Fruit fly (Drosophila melanogaster) whole organism: ENCODE results near the gene CG10598.

Source experiments
- CG8478 ChIP-seq: fragments of >200 bp; optimal IDR thresholded peaks from 2 replicates; lab custom pipeline; 2018; ENCODE audit warnings: inconsistent platforms
- Dll ChIP-seq: fragments of >200 bp; optimal IDR thresholded peaks from 2 replicates; lab custom pipeline; 2017
- EcR ChIP-seq, 2 experiments: fragments of >200 bp; optimal IDR thresholded peaks; 2 replicates each; lab custom pipeline; 2017; ENCODE audit warnings: missing biosample characterization in 2 of 2, missing genetic modification characterization in 2 of 2, missing genetic modification reagents in 2 of 2
- pan ChIP-seq: fragments of >200 bp; optimal IDR thresholded peaks from 2 replicates; lab custom pipeline; 2017
- psq ChIP-seq: fragments of >200 bp; optimal IDR thresholded peaks from 2 replicates; lab custom pipeline; 2017
- usp ChIP-seq: fragments of >200 bp; optimal IDR thresholded peaks from 2 replicates; lab custom pipeline; 2017; ENCODE audit warnings: missing biosample characterization, missing genetic modification characterization, mixed read lengths

CG10598 gene

DNA sequence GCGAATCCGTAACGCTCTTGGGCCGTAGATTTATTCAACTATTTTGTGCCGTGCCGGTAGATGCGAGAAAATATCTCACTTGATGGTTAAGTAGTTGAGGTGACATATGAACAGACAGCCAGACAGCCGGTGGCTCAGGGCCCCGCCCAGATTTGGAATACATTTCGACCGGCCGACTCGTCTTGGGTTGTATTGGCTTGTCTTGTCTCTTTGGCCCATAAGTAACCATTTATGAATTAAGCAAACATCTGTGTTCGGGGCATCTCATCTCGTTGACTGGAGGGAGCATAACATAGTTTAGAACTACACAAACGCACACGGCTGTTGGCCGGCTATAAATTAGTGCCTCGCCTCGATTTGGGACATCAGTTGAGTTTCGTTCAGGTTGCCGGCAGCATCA, 20.6 kb downstream of the CG10598 start, which contains the start of gene CG32564:
TSS of gene CG32564 (plus strand) at position 362 of the 400 bp plus-strand sequence.
- no peak for TF ChIP-seq CG8478 (lab: Kevin White, UChicago)
- TF ChIP-seq Dll (lab: Kevin White, UChicago) = no peak
- no peak for TF ChIP-seq EcR (GFP tag; optimal IDR thresholded peaks at IDR 0.05; lab: Kevin White, UChicago)
- TF ChIP-seq pan = no peak
- TF ChIP-seq usp (GFP tag; lab: Kevin White, UChicago) = no peak
- no peak for TF ChIP-seq psq

DNA sequence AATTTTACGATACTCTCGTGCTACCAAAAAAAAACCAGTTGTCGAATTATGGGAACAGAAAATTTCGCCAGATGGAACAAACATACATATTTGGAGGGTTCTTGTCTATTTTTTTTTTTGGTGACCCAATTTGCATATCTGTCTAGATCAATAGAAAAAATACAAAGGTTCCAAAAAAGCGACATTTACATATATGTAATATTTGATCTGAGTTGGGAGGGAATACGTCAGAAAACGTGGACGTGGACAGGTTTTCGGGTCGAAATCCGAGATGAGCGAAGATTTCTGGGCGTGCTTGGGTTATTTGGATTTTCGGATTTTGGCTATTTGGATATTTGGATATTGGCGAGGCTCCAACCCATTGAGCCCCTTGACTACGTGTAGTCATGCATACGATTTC, 21.6 kb downstream of the CG10598 start:
- TF ChIP-seq usp (GFP tag; lab: Kevin White, UChicago) = no peak
- no peak for TF ChIP-seq CG8478 (lab: Kevin White, UChicago)
- TF ChIP-seq EcR (GFP tag; optimal IDR thresholded peaks at IDR 0.05; lab: Kevin White, UChicago) = no peak
- TF ChIP-seq pan = no peak
- TF ChIP-seq Dll (lab: Kevin White, UChicago) = no peak
- TF ChIP-seq psq = no peak

DNA sequence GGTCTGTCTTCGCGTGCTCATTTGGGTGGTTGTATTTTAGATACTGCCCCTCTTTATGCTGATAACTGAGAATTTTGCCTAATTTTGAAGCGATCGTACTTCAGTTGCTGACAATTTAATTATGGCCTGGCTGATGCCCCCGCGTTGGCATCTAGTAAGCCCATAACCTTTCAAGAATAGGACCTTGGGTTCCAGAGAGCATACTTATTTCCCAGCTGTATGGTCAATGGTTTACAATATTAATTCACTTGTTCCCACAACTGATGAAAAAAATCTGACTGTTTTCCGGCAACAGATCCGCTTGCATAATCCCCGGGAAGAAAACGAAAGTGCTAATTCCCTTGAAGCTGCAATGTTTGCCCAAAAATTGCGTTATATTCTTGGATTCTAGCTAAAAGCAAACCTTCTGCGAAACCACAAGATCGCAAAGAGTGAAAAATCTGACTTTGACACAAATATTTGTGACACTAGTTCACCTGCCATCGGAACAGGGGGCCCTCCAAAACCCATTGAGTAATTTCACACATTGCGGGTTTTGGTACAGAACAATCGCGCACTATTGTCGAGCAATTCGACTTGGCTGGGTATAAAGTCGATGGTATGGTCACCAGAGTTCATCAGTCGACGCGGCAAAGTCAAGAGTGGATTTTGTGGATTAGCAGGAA, 24.0 kb downstream of the CG10598 start, which contains the start of the genes TTLL1A and CG5070:
TSS of gene TTLL1A (minus strand) at position 101 of the 665 bp plus-strand sequence.
TSS of gene CG5070 (plus strand) at position 615 of the 665 bp plus-strand sequence.
- TF ChIP-seq EcR (GFP tag; optimal IDR thresholded peaks at IDR 0.05; lab: Kevin White, UChicago) (no peak), Dll (lab: Kevin White, UChicago) (no peak), CG8478 (lab: Kevin White, UChicago) (no peak), pan (no peak)

dm6 chrX:17188167-17188566, 38.5 kb downstream of the CG10598 start:
- no peak for TF ChIP-seq pan
- TF ChIP-seq CG8478 (lab: Kevin White, UChicago) = no peak
- TF ChIP-seq Dll (lab: Kevin White, UChicago) = no peak
- no peak for TF ChIP-seq psq
- no peak for TF ChIP-seq EcR (GFP tag; optimal IDR thresholded peaks at IDR 0.05; lab: Kevin White, UChicago)

- no peak for TF ChIP-seq CG8478 (lab: Kevin White, UChicago)
- no peak for TF ChIP-seq pan
- TF ChIP-seq usp (GFP tag; lab: Kevin White, UChicago) = no peak
- TF ChIP-seq EcR (GFP tag; optimal IDR thresholded peaks at IDR 0.05; lab: Kevin White, UChicago) = no peak
- TF ChIP-seq psq = no peak
Measured at dm6 chrX:17187495-17187894, 39.2 kb downstream of the CG10598 start.

DNA sequence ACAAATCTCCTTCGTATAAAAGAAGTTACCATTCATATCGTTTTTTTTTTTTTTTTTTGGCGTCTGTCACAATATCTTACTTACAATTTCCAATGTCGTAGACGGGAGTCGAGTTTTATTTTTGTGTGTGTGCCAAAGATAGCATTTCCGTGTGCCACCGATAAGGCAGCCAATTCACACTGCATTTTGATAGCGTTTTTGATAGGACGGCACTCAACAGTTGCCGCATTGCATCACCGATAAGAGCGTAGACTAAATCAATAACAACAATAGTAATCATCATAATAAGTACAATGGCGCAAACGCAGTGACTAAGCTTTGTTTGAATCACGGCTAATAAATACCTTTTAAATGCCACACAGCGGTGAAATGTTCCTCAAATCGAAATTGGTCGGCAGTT, 40.2 kb downstream of the CG10598 start:
- TF ChIP-seq psq (no peak), CG8478 (lab: Kevin White, UChicago) (no peak), pan (no peak)

DNA sequence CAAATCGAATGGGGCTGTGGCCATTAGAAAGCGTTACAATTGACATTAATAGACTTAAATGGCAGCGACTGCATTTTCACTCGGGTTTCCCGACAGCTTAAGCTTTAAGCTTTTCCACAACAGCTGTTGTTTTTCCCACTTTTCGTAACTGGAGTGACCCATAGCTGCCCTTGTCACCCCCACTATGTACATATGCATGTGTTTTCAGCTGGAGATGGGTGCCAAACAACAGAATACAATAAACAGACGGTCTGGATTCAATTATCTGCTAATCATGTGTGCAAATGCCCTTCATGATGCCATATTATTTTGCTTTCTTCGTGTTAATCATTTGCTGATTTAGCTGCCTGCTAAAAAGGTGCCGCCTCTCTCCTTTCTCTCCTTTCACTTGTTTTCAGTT, 43.2 kb downstream of the CG10598 start:
- TF ChIP-seq pan (no peak), psq (no peak), EcR (GFP tag; optimal IDR thresholded peaks at IDR 0.05; lab: Kevin White, UChicago) (no peak), usp (GFP tag; lab: Kevin White, UChicago) (no peak), Dll (lab: Kevin White, UChicago) (no peak), CG8478 (lab: Kevin White, UChicago) (no peak)

DNA sequence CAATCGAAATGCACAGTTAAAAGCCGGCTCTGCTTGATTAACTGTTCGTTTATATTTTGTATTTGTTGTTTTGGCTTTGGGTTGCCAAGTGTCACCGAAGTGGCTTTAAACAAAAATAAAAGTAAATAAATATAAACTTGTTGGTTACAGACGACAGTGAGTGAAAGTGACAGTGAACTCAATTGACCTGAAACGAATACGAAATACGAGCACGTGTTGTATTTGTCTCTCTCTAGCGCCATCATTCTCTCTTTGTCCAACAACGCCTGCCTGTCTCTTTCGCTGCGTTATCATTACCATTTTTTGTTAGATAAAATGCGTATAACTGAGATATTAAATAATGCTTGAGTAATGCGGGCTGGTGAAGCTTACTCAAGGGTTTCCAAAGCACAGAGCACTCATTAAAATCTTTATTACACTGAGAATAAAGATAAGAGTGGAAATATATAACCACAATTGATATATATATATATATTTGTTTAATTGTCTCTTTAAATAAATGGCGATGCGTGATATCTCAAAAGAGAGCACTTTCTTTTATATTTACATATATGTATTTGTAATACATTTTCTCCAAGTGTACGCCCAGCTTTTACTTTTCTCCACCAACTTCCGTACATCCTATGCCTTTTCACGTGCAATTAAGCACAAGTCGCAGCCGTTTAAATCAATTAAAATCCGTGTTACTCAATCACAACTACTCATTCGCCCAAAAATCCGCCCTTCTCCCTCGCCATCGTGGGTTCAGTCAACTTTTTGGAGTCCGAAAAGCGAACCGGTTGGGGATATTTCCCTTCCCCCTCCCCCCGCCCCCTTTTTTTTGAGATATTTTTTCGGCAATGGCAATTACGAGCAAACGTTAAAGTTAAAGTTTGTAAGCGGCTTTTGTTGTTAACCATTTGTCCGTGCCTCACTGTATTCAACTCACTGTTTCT, 45.1 kb downstream of the CG10598 start:
- TF ChIP-seq usp (GFP tag; lab: Kevin White, UChicago) = no peak

- no peak for TF ChIP-seq usp (GFP tag; lab: Kevin White, UChicago)
- no peak for TF ChIP-seq Dll (lab: Kevin White, UChicago)
- TF ChIP-seq psq = no peak
- no peak for TF ChIP-seq EcR (GFP tag; optimal IDR thresholded peaks at IDR 0.05; lab: Kevin White, UChicago)
- no peak for TF ChIP-seq pan
- TF ChIP-seq CG8478 (lab: Kevin White, UChicago) = no peak
Measured at dm6 chrX:17180523-17180922, 46.1 kb downstream of the CG10598 start.

dm6 chrX:17178484-17178921, 48.2 kb downstream of the CG10598 start:
- TF ChIP-seq Dll (lab: Kevin White, UChicago) (peak; percentile 67), CG8478 (lab: Kevin White, UChicago) (no peak), psq (no peak), pan (no peak)

- TF ChIP-seq CG8478 (lab: Kevin White, UChicago) = no peak
- TF ChIP-seq Dll (lab: Kevin White, UChicago) = no peak
- TF ChIP-seq pan = no peak
- TF ChIP-seq EcR (GFP tag; optimal IDR thresholded peaks at IDR 0.05; lab: Kevin White, UChicago) = no peak
- TF ChIP-seq psq = no peak
- no peak for TF ChIP-seq usp (GFP tag; lab: Kevin White, UChicago)
Measured at dm6 chrX:17177606-17178005, 49.1 kb downstream of the CG10598 start.

DNA sequence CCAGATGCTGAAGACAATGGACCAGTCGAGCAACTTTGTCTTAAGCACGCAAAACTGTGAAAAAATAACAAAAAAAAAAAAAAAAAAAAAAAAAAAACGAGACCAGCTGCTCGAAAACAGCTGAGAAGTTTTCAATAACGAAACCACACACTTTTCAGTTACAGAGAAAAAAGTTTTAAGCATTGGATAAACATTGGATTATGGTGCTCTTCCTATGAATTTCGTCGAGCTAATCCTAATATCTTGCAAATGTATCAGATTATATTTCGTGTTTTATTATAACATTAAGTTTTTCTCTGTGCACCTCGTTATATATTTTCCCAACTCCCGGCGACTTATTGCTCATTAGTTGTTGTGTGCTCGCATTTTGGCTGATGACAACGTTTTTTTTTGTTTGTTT, 50.1 kb downstream of the CG10598 start:
- TF ChIP-seq usp (GFP tag; lab: Kevin White, UChicago) = no peak
- TF ChIP-seq CG8478 (lab: Kevin White, UChicago) = no peak
- no peak for TF ChIP-seq psq
- TF ChIP-seq EcR (GFP tag; optimal IDR thresholded peaks at IDR 0.05; lab: Kevin White, UChicago) = no peak
- TF ChIP-seq pan = no peak
- TF ChIP-seq Dll (lab: Kevin White, UChicago) = no peak
